Fruit fly (Drosophila melanogaster): ENCODE data around the gene CG4073.

CG4073 gene

DNA sequence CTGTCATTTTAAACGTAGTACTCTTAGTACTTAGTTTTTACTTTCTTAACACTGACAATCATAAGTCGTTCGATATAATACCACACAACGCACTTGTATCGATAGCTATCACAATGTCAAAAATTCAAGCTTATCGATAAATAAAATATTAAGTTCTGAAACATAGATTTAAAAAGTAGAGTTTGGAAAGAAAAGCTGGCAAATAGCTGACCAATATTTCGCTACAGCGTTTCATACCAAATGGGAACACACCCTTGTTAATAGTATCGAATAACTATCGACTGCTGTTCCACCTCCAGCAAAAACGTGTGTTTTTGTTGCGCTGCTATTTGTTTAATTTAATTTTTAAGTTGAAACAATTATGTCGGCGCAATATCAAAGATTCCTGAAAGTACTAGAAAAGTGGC lies 18.2 kb upstream of the CG4073 start, which contains the start of the genes pug, CG14683 and CG46459 (continued):
- TF ChIP-seq gfzf (GFP tag; optimal IDR thresholded peaks at IDR 0.05) (peak; percentile 52), Myb (GFP tag; optimal IDR thresholded peaks at IDR 0.05) (peak; percentile 93)

DNA sequence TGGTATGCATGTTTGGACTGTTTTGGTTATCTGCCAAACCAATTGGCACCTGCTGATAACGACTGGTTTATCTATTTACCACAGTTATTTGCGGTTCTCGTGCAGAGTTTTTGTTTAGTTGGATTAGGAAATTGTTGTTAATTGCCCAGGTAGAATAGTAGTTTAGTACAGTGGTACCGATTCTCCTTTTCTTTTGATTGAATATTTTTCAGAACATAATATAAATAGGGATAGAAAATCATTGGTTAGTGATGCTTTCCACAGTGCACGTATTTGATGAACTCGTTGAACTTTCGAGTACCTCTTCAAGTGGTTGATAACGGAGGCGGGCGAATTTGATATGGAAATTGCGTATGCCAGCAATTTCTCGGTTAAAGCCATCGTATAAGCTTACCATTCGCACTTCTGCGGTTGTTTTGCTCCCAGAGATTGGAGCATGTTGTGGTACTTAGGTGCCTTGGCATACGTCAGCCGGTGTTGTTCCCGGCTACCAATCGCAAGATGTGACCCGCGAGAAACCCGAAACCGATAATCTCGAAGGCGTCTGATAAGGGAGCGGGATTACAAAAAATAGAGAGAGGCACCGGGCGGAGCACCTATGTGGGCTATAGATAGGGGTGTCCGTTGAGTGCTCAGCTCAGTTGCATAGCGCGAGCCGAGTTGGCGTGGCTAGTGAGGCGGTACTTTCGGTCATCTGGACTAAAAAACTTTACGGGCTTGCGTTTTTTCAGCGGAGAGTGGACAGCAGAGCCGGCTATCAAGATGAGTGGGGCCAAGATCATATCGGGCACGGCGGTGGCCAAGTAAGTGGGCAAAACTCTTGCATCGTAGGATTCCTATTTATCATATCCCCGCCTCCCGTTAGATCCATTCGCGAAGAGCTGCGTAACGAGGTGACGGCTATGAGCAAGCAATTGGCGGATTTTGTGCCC lies 15.3 kb upstream of the CG4073 start:
- TF ChIP-seq pfk (GFP tag; optimal IDR thresholded peaks at IDR 0.05) (no peak), CG14014 (GFP tag; IDR thresholded peaks at IDR 0.05) (peak; percentile 18; the same call in 1 of the 2 replicates), hth (optimal IDR thresholded peaks at IDR 0.05) (no peak), Hsf (GFP tag; optimal IDR thresholded peaks at IDR 0.05) (peak; percentile 6), CG10543 (GFP tag; optimal IDR thresholded peaks at IDR 0.05) (peak; percentile 39), CG34422 (GFP tag; IDR thresholded peaks at IDR 0.05) (0 out of 3 replicates have a peak, but pooled peaks have one; percentile 7), grn (GFP tag; optimal IDR thresholded peaks at IDR 0.05) (peak; percentile 68), Doc2 (GFP tag; IDR thresholded peaks at IDR 0.05) (no peak), CG12104 (GFP tag; optimal IDR thresholded peaks at IDR 0.05) (no peak), caup (GFP tag; optimal IDR thresholded peaks at IDR 0.05; ENCODE audit: severe bottlenecking) (peak; percentile 23), CG7372 (GFP tag; IDR thresholded peaks at IDR 0.05) (no peak), Pdp1 (GFP tag; optimal IDR thresholded peaks at IDR 0.05) (no peak), CG2199 (GFP tag; IDR thresholded peaks at IDR 0.05) (no peak), CG7271 (tag; optimal IDR thresholded peaks at IDR 0.05) (no peak), CG1792 (GFP tag; optimal IDR thresholded peaks at IDR 0.05) (peak; percentile 5), kah (GFP tag; optimal IDR thresholded peaks at IDR 0.05) (no peak), Aef1 (GFP tag; IDR thresholded peaks at IDR 0.05) (no peak), E2f2 (GFP tag; IDR thresholded peaks at IDR 0.05) (0 out of 2 replicates have a peak, but pooled peaks have one; percentile 10), Atf6 (GFP tag; IDR thresholded peaks at IDR 0.05) (peak; percentile 60), CG7963 (GFP tag; IDR thresholded peaks at IDR 0.05; ENCODE audit: partially characterized antibody) (no peak), Hmx (GFP tag; optimal IDR thresholded peaks at IDR 0.05) (no peak), fd64A (GFP tag; optimal IDR thresholded peaks at IDR 0.05) (no peak), br (optimal IDR thresholded peaks at IDR 0.05) (no peak), E2f1 (GFP tag; IDR thresholded peaks at IDR 0.05) (no peak), salm (tag; optimal IDR thresholded peaks at IDR 0.05) (no peak), seq (GFP tag; IDR thresholded peaks at IDR 0.05) (peak; percentile 47; the same call in 1 of the 2 replicates), CG11723 (GFP tag; optimal IDR thresholded peaks at IDR 0.05) (no peak), Gsc (GFP tag; IDR thresholded peaks at IDR 0.05) (no peak), da (GFP tag; optimal IDR thresholded peaks at IDR 0.05) (no peak), BEAF-32 (GFP tag; optimal IDR thresholded peaks at IDR 0.05) (no peak), CG10209 (GFP tag; optimal IDR thresholded peaks at IDR 0.05) (no peak), cg (GFP tag; optimal IDR thresholded peaks at IDR 0.05) (no peak), CG6175 (GFP tag; IDR thresholded peaks at IDR 0.05) (no peak), Nf-YC (tag; optimal IDR thresholded peaks at IDR 0.05) (no peak), CG15601 (tag; optimal IDR thresholded peaks at IDR 0.05) (no peak), CG1832 (GFP tag; optimal IDR thresholded peaks at IDR 0.05) (no peak), ash1 (GFP tag; optimal IDR thresholded peaks at IDR 0.05) (no peak), Bteb2 (GFP tag; optimal IDR thresholded peaks at IDR 0.05) (no peak), CG31224 (GFP tag; IDR thresholded peaks at IDR 0.05) (no peak), CG15514 (GFP tag; optimal IDR thresholded peaks at IDR 0.05) (peak; percentile 2), grau (tag; optimal IDR thresholded peaks at IDR 0.05) (no peak), CG5245 (GFP tag; optimal IDR thresholded peaks at IDR 0.05) (no peak), slbo (GFP tag; IDR thresholded peaks at IDR 0.05) (peak; percentile 57), CG17912 (GFP tag; optimal IDR thresholded peaks at IDR 0.05) (no peak), sna (GFP tag; IDR thresholded peaks at IDR 0.05; ENCODE audit: partially characterized antibody) (no peak)
